Worm (Caenorhabditis elegans) whole organism, early embryonic: ENCODE measurements around the gene nas-17.

Experiments
- B0310.2 ChIP-seq: sonication (generic microtip); optimal IDR thresholded peaks from 2 replicates; lab custom pipeline; 2016; ENCODE audit warnings: mild to moderate bottlenecking, missing genetic modification characterization, missing compliant biosample characterization
- F13C5.2 ChIP-seq: sonication (generic microtip); optimal IDR thresholded peaks from 2 replicates; lab custom pipeline; 2017; ENCODE audit warnings: mild to moderate bottlenecking, missing genetic modification characterization, inconsistent platforms, missing compliant biosample characterization
- aly-1 ChIP-seq: sonication (generic microtip); optimal IDR thresholded peaks from 2 replicates; lab custom pipeline; 2016; ENCODE audit warnings: missing genetic modification characterization, missing compliant biosample characterization
- ama-1 ChIP-seq: fragments of 150-350 bp; optimal IDR thresholded peaks from 2 replicates; lab custom pipeline; 2014
- ceh-13 ChIP-seq: fragments of 200-800 bp; sonication (Bioruptor generic); optimal IDR thresholded peaks from 2 replicates; lab custom pipeline; 2018; ENCODE audit warnings: mild to moderate bottlenecking, missing genetic modification characterization, missing compliant biosample characterization
- ceh-36 ChIP-seq: sonication (generic microtip); optimal IDR thresholded peaks from 2 replicates; lab custom pipeline; 2016; ENCODE audit warnings: missing genetic modification characterization, inconsistent platforms, missing compliant biosample characterization
- ets-7 ChIP-seq: sonication (generic microtip); optimal IDR thresholded peaks from 2 replicates; lab custom pipeline; 2016; ENCODE audit warnings: missing genotype, missing genetic modification characterization, missing compliant biosample characterization
- flt-1 ChIP-seq: fragments of 200-800 bp; sonication (Bioruptor generic); IDR thresholded peaks from 2 replicates; pipeline ENCODE4 v1.3.6; 2022; ENCODE audit warnings: missing genetic modification characterization, missing compliant biosample characterization
- hmbx-1 ChIP-seq: sonication (generic microtip); optimal IDR thresholded peaks from 2 replicates; lab custom pipeline; 2016; ENCODE audit warnings: mild to moderate bottlenecking, missing genetic modification characterization, missing compliant biosample characterization
- hmg-4 ChIP-seq: fragments of 200-800 bp; sonication (Bioruptor generic); optimal IDR thresholded peaks from 2 replicates; lab custom pipeline; 2018; ENCODE audit warnings: mild to moderate bottlenecking, missing genetic modification characterization, missing compliant biosample characterization
- hnd-1 ChIP-seq: sonication (generic microtip); optimal IDR thresholded peaks from 2 replicates; lab custom pipeline; 2016; ENCODE audit warnings: missing genetic modification characterization, missing compliant biosample characterization
- pes-1 ChIP-seq: fragments of 200-800 bp; sonication (Bioruptor generic); IDR thresholded peaks from 2 replicates; pipeline ENCODE4 v1.3.6; 2022; ENCODE audit warnings: missing genetic modification reagents, missing genetic modification characterization, missing compliant biosample characterization
- scrt-1 ChIP-seq: fragments of 200-800 bp; sonication (Bioruptor generic); IDR thresholded peaks from 2 replicates; pipeline ENCODE4 v1.3.6; 2022; ENCODE audit warnings: missing genetic modification characterization, missing compliant biosample characterization
- sea-1 ChIP-seq: fragments of 200-800 bp; sonication (Bioruptor generic); conservative IDR thresholded peaks from 2 replicates; pipeline ENCODE4 v1.3.6; 2022; ENCODE audit warnings: missing genetic modification characterization, missing compliant biosample characterization
- tbx-11 ChIP-seq: fragments of 200-800 bp; sonication (Bioruptor generic); IDR thresholded peaks from 2 replicates; pipeline ENCODE4 v1.3.6; 2022; ENCODE audit warnings: missing genetic modification characterization, missing compliant biosample characterization
- tbx-37 ChIP-seq: fragments of 200-800 bp; sonication (Bioruptor generic); conservative IDR thresholded peaks from 2 replicates; pipeline ENCODE4 v1.3.6; 2022; ENCODE audit warnings: missing genetic modification reagents, missing genetic modification characterization, missing compliant biosample characterization
- tra-4 ChIP-seq: sonication (generic microtip); optimal IDR thresholded peaks from 2 replicates; lab custom pipeline; 2017; ENCODE audit warnings: missing genetic modification characterization, missing compliant biosample characterization

nas-17 gene

ce11 chrV:11403702-11404101 lies 5.0 kb downstream of the nas-17 start:
- TF ChIP-seq F13C5.2 (tag; lab: Kevin White, UChicago), result no peak

ce11 chrV:11407251-11407650 lies 8.5 kb downstream of the nas-17 start, which contains the start of gene K03B8.6:
Gene K03B8.6 (plus strand): TSS chrV:11407584.
- TF ChIP-seq F13C5.2 (tag; lab: Kevin White, UChicago) (no peak), ceh-36 (tag; lab: Kevin White, UChicago) (no peak), aly-1 (no peak), flt-1 (GFP tag; lab: Robert Waterston, UW) (no peak), tbx-11 (GFP tag; lab: Robert Waterston, UW) (no peak), scrt-1 (GFP tag; lab: Robert Waterston, UW) (no peak)

- TF ChIP-seq scrt-1 (GFP tag; lab: Robert Waterston, UW) (no peak), tra-4 (tag; lab: Kevin White, UChicago) (no peak), B0310.2 (tag; lab: Kevin White, UChicago) (no peak), aly-1 (no peak), ceh-13 (no peak), sea-1 (GFP tag; lab: Robert Waterston, UW) (no peak), ets-7 (tag; lab: Kevin White, UChicago) (no peak), tbx-37 (GFP tag; lab: Robert Waterston, UW) (no peak), flt-1 (GFP tag; lab: Robert Waterston, UW) (no peak), hnd-1 (tag; lab: Kevin White, UChicago) (no peak), hmg-4 (GFP tag; lab: Kevin White, UChicago) (no peak), hmbx-1 (no peak), ceh-36 (tag; lab: Kevin White, UChicago) (no peak), tbx-11 (GFP tag; lab: Robert Waterston, UW) (no peak), pes-1 (GFP tag; lab: Robert Waterston, UW) (no peak)
Observed at ce11 chrV:11410902-11411561, 12.3 kb downstream of the nas-17 start, which contains the start of the genes K03B8.8 and grl-3. Gene K03B8.8 (minus strand): TSS chrV:11411002. Gene grl-3 (plus strand): TSS chrV:11411511.

ce11 chrV:11412125-11412524 lies 13.4 kb downstream of the nas-17 start:
- TF ChIP-seq B0310.2 (tag; lab: Kevin White, UChicago), result no peak
- no peak for TF ChIP-seq F13C5.2 (tag; lab: Kevin White, UChicago)
- no peak for TF ChIP-seq scrt-1 (GFP tag; lab: Robert Waterston, UW)
- TF ChIP-seq hmbx-1, result no peak
- TF ChIP-seq sea-1 (GFP tag; lab: Robert Waterston, UW), result no peak
- TF ChIP-seq hnd-1 (tag; lab: Kevin White, UChicago), result no peak
- no peak for TF ChIP-seq aly-1
- no peak for TF ChIP-seq tra-4 (tag; lab: Kevin White, UChicago)
- no peak for TF ChIP-seq ceh-36 (tag; lab: Kevin White, UChicago)
- no peak for TF ChIP-seq hmg-4 (GFP tag; lab: Kevin White, UChicago)
- no peak for TF ChIP-seq ceh-13
- no peak for TF ChIP-seq ama-1

ce11 chrV:11415059-11415458 lies 16.3 kb downstream of the nas-17 start, which contains the start of gene deg-3:
Gene deg-3 (minus strand): TSS chrV:11415159.
- no peak for TF ChIP-seq pes-1 (GFP tag; lab: Robert Waterston, UW)
- TF ChIP-seq tbx-37 (GFP tag; lab: Robert Waterston, UW), result no peak

- TF ChIP-seq tbx-11 (GFP tag; lab: Robert Waterston, UW) (no peak), ceh-36 (tag; lab: Kevin White, UChicago) (no peak), aly-1 (no peak), hmbx-1 (no peak), hnd-1 (tag; lab: Kevin White, UChicago) (no peak), scrt-1 (GFP tag; lab: Robert Waterston, UW) (no peak), tbx-37 (GFP tag; lab: Robert Waterston, UW) (no peak), F13C5.2 (tag; lab: Kevin White, UChicago) (no peak), flt-1 (GFP tag; lab: Robert Waterston, UW) (no peak), sea-1 (GFP tag; lab: Robert Waterston, UW) (no peak), B0310.2 (tag; lab: Kevin White, UChicago) (no peak), hmg-4 (GFP tag; lab: Kevin White, UChicago) (no peak), pes-1 (GFP tag; lab: Robert Waterston, UW) (no peak), tra-4 (tag; lab: Kevin White, UChicago) (no peak), ceh-13 (no peak), ama-1 (no peak), ets-7 (tag; lab: Kevin White, UChicago) (no peak)
Observed at ce11 chrV:11421605-11422004, 22.9 kb downstream of the nas-17 start, which contains the start of gene des-2. Gene des-2 (minus strand): TSS chrV:11421705.

- TF ChIP-seq flt-1 (GFP tag; lab: Robert Waterston, UW) (no peak), aly-1 (no peak), tbx-37 (GFP tag; lab: Robert Waterston, UW) (no peak), ets-7 (tag; lab: Kevin White, UChicago) (no peak), F13C5.2 (tag; lab: Kevin White, UChicago) (no peak), sea-1 (GFP tag; lab: Robert Waterston, UW) (no peak), hmbx-1 (no peak), B0310.2 (tag; lab: Kevin White, UChicago) (no peak), pes-1 (GFP tag; lab: Robert Waterston, UW) (no peak), ama-1 (no peak), ceh-13 (no peak), hmg-4 (GFP tag; lab: Kevin White, UChicago) (no peak), scrt-1 (GFP tag; lab: Robert Waterston, UW) (no peak), tra-4 (tag; lab: Kevin White, UChicago) (no peak), hnd-1 (tag; lab: Kevin White, UChicago) (no peak), ceh-36 (tag; lab: Kevin White, UChicago) (no peak), tbx-11 (GFP tag; lab: Robert Waterston, UW) (no peak)
Observed at ce11 chrV:11424565-11424964, 25.8 kb downstream of the nas-17 start, which contains the start of gene T26H10.2. Gene T26H10.2 (minus strand): TSS chrV:11424665.
